Worm (Caenorhabditis elegans): ENCODE data around the gene scav-3.

Gene scav-3

ce11 chrIII:12453785-12454184 is 2.9 kb downstream of the scav-3 start (continued):
- TF ChIP-seq Y53G8AR.9 (GFP tag; conservative IDR thresholded peaks at IDR 0.05) (no peak), somi-1 (GFP tag; optimal IDR thresholded peaks at IDR 0.05) (no peak), cebp-1 (GFP tag; IDR thresholded peaks at IDR 0.05) (no peak), cebp-1 (tag; optimal IDR thresholded peaks at IDR 0.05) (peak; percentile 2), madf-6 (GFP tag; IDR thresholded peaks at IDR 0.05) (no peak), nfya-2 (GFP tag; IDR thresholded peaks at IDR 0.05) (no peak), let-607 (tag; optimal IDR thresholded peaks at IDR 0.05) (no peak), sptf-2 (GFP tag; optimal IDR thresholded peaks at IDR 0.05) (no peak), zfh-2 (GFP tag; conservative IDR thresholded peaks at IDR 0.05) (no peak), efl-1 (GFP tag; optimal IDR thresholded peaks at IDR 0.05) (no peak), egrh-3 (GFP tag; IDR thresholded peaks at IDR 0.05) (no peak), F49E8.2 (tag; optimal IDR thresholded peaks at IDR 0.05; ENCODE audit: insufficient read depth) (no peak), him-1 (tag; optimal IDR thresholded peaks at IDR 0.05) (no peak), attf-3 (GFP tag; conservative IDR thresholded peaks at IDR 0.05) (no peak)

ce11 chrIII:12453315-12453714 is 3.3 kb downstream of the scav-3 start, which contains the start of gene ani-1:
TSS of gene ani-1 (minus strand) at chrIII:12453375.
- no peak for TF ChIP-seq F23B12.7 (tag; optimal IDR thresholded peaks at IDR 0.05; ENCODE audit: insufficient read depth)
- peak; percentile 68 for TF ChIP-seq snpc-3.4 (tag; optimal IDR thresholded peaks at IDR 0.05)
- no peak for TF ChIP-seq mxl-1 (tag; optimal IDR thresholded peaks at IDR 0.05)
- TF ChIP-seq zim-3 (tag; optimal IDR thresholded peaks at IDR 0.05): no peak
- TF ChIP-seq hlh-12 (tag; optimal IDR thresholded peaks at IDR 0.05): no peak
- TF ChIP-seq Y67H2A.10 (GFP tag; conservative IDR thresholded peaks at IDR 0.05): 0 out of 2 replicates have a peak, but pooled peaks have one; percentile 32
- TF ChIP-seq ceh-27 (GFP tag; optimal IDR thresholded peaks at IDR 0.05): no peak
- TF ChIP-seq tbx-9 (tag; optimal IDR thresholded peaks at IDR 0.05; ENCODE audit: borderline replicate concordance): no peak
- TF ChIP-seq egl-44 (GFP tag; IDR thresholded peaks at IDR 0.05): no peak
- TF ChIP-seq egrh-3 (GFP tag; IDR thresholded peaks at IDR 0.05): peak; percentile 49; the same call in 1 of the 2 replicates
- peak; percentile 84 for TF ChIP-seq rcor-1 (GFP tag; IDR thresholded peaks at IDR 0.05)
- TF ChIP-seq Y79H2A.3 (GFP tag; conservative IDR thresholded peaks at IDR 0.05): no peak; the same call in 1 of the 2 replicates
- no peak for TF ChIP-seq B0261.1 (tag; optimal IDR thresholded peaks at IDR 0.05)
- no peak for TF ChIP-seq rec-8 (tag; optimal IDR thresholded peaks at IDR 0.05)
- peak; percentile 57 for TF ChIP-seq lin-40 (tag; optimal IDR thresholded peaks at IDR 0.05)
- no peak for TF ChIP-seq F10E7.11 (tag; optimal IDR thresholded peaks at IDR 0.05)
- TF ChIP-seq snpc-1.3 (tag; optimal IDR thresholded peaks at IDR 0.05; ENCODE audit: insufficient read depth): peak; percentile 68
- TF ChIP-seq hlh-26 (GFP tag; conservative IDR thresholded peaks at IDR 0.05): no peak
- TF ChIP-seq gei-17 (GFP tag; optimal IDR thresholded peaks at IDR 0.05): no peak
- no peak for TF ChIP-seq ets-4 (GFP tag; optimal IDR thresholded peaks at IDR 0.05)
- TF ChIP-seq F52B5.7 (tag; optimal IDR thresholded peaks at IDR 0.05): peak; percentile 20
- no peak for TF ChIP-seq ceh-58 (GFP tag; IDR thresholded peaks at IDR 0.05)
- no peak for TF ChIP-seq repo-1 (tag; optimal IDR thresholded peaks at IDR 0.05)
- TF ChIP-seq nhr-90 (tag; optimal IDR thresholded peaks at IDR 0.05): no peak
- TF ChIP-seq Y56A3A.18 (GFP tag; IDR thresholded peaks at IDR 0.05): no peak
- no peak for TF ChIP-seq egl-18 (GFP tag; IDR thresholded peaks at IDR 0.05)
- peak; percentile 82 for TF ChIP-seq lsl-1 (GFP tag; optimal IDR thresholded peaks at IDR 0.05)
- TF ChIP-seq ztf-22 (GFP tag; optimal IDR thresholded peaks at IDR 0.05): no peak
- TF ChIP-seq xnd-1 (tag; optimal IDR thresholded peaks at IDR 0.05): peak; percentile 72
- no peak for TF ChIP-seq ztf-25 (GFP tag; IDR thresholded peaks at IDR 0.05)
- no peak for TF ChIP-seq cebp-1 (GFP tag; IDR thresholded peaks at IDR 0.05)
- TF ChIP-seq cebp-1 (tag; optimal IDR thresholded peaks at IDR 0.05): peak; percentile 68
- TF ChIP-seq lsy-27 (tag; optimal IDR thresholded peaks at IDR 0.05; ENCODE audit: borderline replicate concordance, insufficient read depth): no peak
- no peak for TF ChIP-seq dpff-1 (tag; optimal IDR thresholded peaks at IDR 0.05)
- no peak for TF ChIP-seq ZK185.1 (tag; optimal IDR thresholded peaks at IDR 0.05; ENCODE audit: poor library complexity, severe bottlenecking)
